Fruit fly (Drosophila melanogaster) whole organism: ENCODE data around the gene Gr64b.

Source experiments
- CG8478 ChIP-seq: fragments of >200 bp; optimal IDR thresholded peaks from 2 replicates; lab custom pipeline; 2018; ENCODE audit warnings: inconsistent platforms
- Dll ChIP-seq: fragments of >200 bp; optimal IDR thresholded peaks from 2 replicates; lab custom pipeline; 2017
- EcR ChIP-seq, 2 experiments: fragments of >200 bp; optimal IDR thresholded peaks; 2 replicates each; lab custom pipeline; 2017; ENCODE audit warnings: missing biosample characterization in 2 of 2, missing genetic modification characterization in 2 of 2, missing genetic modification reagents in 2 of 2
- pan ChIP-seq: fragments of >200 bp; optimal IDR thresholded peaks from 2 replicates; lab custom pipeline; 2017
- psq ChIP-seq: fragments of >200 bp; optimal IDR thresholded peaks from 2 replicates; lab custom pipeline; 2017
- usp ChIP-seq: fragments of >200 bp; optimal IDR thresholded peaks from 2 replicates; lab custom pipeline; 2017; ENCODE audit warnings: missing biosample characterization, missing genetic modification characterization, mixed read lengths

DNA sequence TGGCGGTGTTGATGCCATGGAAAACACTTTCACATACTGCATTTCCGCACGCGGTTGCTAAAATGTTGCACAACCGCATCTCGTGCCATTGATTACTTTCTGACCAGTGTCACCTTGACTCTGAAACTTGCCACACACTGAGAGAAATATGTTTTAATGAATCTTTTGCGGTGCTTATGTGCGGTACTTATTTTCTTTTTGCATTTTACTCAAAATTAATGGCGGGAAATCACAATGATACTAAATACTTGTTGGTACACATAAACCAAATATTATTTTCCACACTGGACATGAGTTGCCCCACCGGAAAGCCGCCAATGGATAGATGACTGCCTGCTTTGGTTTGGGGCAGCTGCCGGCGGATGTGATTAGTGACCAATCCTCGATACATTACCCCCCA is 28.4 kb downstream of the Gr64b start:
- TF ChIP-seq psq (no peak), CG8478 (lab: Kevin White, UChicago) (no peak), pan (lab: Kevin White, UChicago) (no peak), EcR (GFP tag; optimal IDR thresholded peaks at IDR 0.05; lab: Kevin White, UChicago) (no peak), Dll (lab: Kevin White, UChicago) (no peak), usp (GFP tag; lab: Kevin White, UChicago) (no peak)
